Fruit fly (Drosophila melanogaster) whole organism, embryonic: ENCODE measurements around the gene CstF50.

Experiments
- Ada2b ChIP-seq: fragments of 200-800 bp; sonication (Bioruptor generic); IDR thresholded peaks from 2 replicates; pipeline ENCODE4 v1.3.6; 2022; ENCODE audit warnings: missing biosample characterization, missing genetic modification characterization
- Atf3 ChIP-seq: fragments of 200-800 bp; sonication (Bioruptor generic); optimal IDR thresholded peaks from 3 replicates; lab custom pipeline; 2016; ENCODE audit warnings: missing biosample characterization, missing genetic modification characterization
- CG10209 ChIP-seq: fragments of 200-800 bp; sonication (Bioruptor generic); optimal IDR thresholded peaks from 3 replicates; lab custom pipeline; 2017; ENCODE audit warnings: missing biosample characterization, mild to moderate bottlenecking, missing genetic modification characterization, missing genetic modification reagents
- CG10366 ChIP-seq: fragments of 200-800 bp; sonication (Bioruptor generic); IDR thresholded peaks from 2 replicates; pipeline ENCODE4 v1.3.6; 2022; ENCODE audit warnings: missing biosample characterization, missing genetic modification characterization
- CG12219 ChIP-seq: fragments of 200-800 bp; sonication (Bioruptor generic); optimal IDR thresholded peaks from 3 replicates; lab custom pipeline; 2018; ENCODE audit warnings: missing biosample characterization, mild to moderate bottlenecking, missing genetic modification characterization
- CG15269 ChIP-seq: fragments of 200-800 bp; sonication (Bioruptor generic); optimal IDR thresholded peaks from 2 replicates; lab custom pipeline; 2018; ENCODE audit warnings: missing biosample characterization, mild to moderate bottlenecking, missing genetic modification characterization, moderate library complexity
- CG1529 ChIP-seq: fragments of 200-800 bp; sonication (Bioruptor generic); optimal IDR thresholded peaks from 3 replicates; lab custom pipeline; 2018; ENCODE audit warnings: missing biosample characterization, missing genetic modification characterization
- CG1647 ChIP-seq: fragments of 200-800 bp; sonication (Bioruptor generic); optimal IDR thresholded peaks from 3 replicates; lab custom pipeline; 2016; ENCODE audit warnings: missing biosample characterization, missing genetic modification characterization
- CG16863 ChIP-seq: fragments of 200-800 bp; sonication (Bioruptor generic); optimal IDR thresholded peaks from 3 replicates; lab custom pipeline; 2016; ENCODE audit warnings: missing biosample characterization, missing genetic modification characterization
- CG17385 ChIP-seq: fragments of 200-800 bp; sonication (Bioruptor generic); optimal IDR thresholded peaks from 3 replicates; lab custom pipeline; 2018; ENCODE audit warnings: missing biosample characterization, mild to moderate bottlenecking, missing genetic modification characterization
- CG18262 ChIP-seq: fragments of 200-800 bp; optimal IDR thresholded peaks from 3 replicates; lab custom pipeline; 2019; ENCODE audit warnings: missing biosample characterization, mild to moderate bottlenecking, missing genetic modification characterization, moderate library complexity
- CG2116 ChIP-seq: fragments of 200-800 bp; sonication (Bioruptor generic); optimal IDR thresholded peaks from 3 replicates; lab custom pipeline; 2018; ENCODE audit warnings: missing biosample characterization, mild to moderate bottlenecking, missing genetic modification characterization
- CG2129 ChIP-seq: fragments of 200-800 bp; sonication (Bioruptor generic); IDR thresholded peaks from 2 replicates; pipeline ENCODE4 v1.3.6; 2022; ENCODE audit warnings: missing biosample characterization, missing genetic modification characterization; ENCODE audit not compliant: partially characterized antibody
- CG2199 ChIP-seq: fragments of 200-800 bp; sonication (Bioruptor generic); IDR thresholded peaks from 3 replicates; pipeline ENCODE4 v1.3.6; 2022; ENCODE audit warnings: missing biosample characterization, missing genetic modification characterization
- CG30020 ChIP-seq: fragments of 200-800 bp; optimal IDR thresholded peaks from 2 replicates; lab custom pipeline; 2019; ENCODE audit warnings: missing biosample characterization, mild to moderate bottlenecking, missing genetic modification characterization, moderate library complexity
- CG4404 ChIP-seq: fragments of 200-800 bp; sonication (Bioruptor generic); IDR thresholded peaks from 2 replicates; pipeline ENCODE4 v1.3.6; 2022; ENCODE audit warnings: missing biosample characterization, missing genetic modification characterization
- CG4820 ChIP-seq: fragments of 200-800 bp; sonication (Bioruptor generic); optimal IDR thresholded peaks from 3 replicates; lab custom pipeline; 2016; ENCODE audit warnings: missing biosample characterization, missing genetic modification characterization
- CG6791 ChIP-seq: fragments of 200-800 bp; sonication (Bioruptor generic); IDR thresholded peaks from 3 replicates; pipeline ENCODE4 v1.3.6; 2022; ENCODE audit warnings: missing biosample characterization, missing genetic modification characterization; ENCODE audit not compliant: partially characterized antibody
- CG8924 ChIP-seq: fragments of 200-800 bp; optimal IDR thresholded peaks from 3 replicates; lab custom pipeline; 2019; ENCODE audit warnings: missing biosample characterization, mild to moderate bottlenecking, missing genetic modification characterization, moderate library complexity
- Camta ChIP-seq: fragments of 200-800 bp; sonication (Bioruptor generic); optimal IDR thresholded peaks from 2 replicates; lab custom pipeline; 2016; ENCODE audit warnings: missing biosample characterization, missing genetic modification characterization
- Dad ChIP-seq: fragments of 200-800 bp; sonication (Bioruptor generic); optimal IDR thresholded peaks from 3 replicates; lab custom pipeline; 2016; ENCODE audit warnings: missing biosample characterization, missing genetic modification characterization
- E2f1 ChIP-seq: fragments of 200-800 bp; sonication (Bioruptor generic); IDR thresholded peaks from 2 replicates; pipeline ENCODE4 v1.3.6; 2022; ENCODE audit warnings: missing biosample characterization, missing genetic modification characterization
- Ets97D ChIP-seq: fragments of 200-800 bp; sonication (Bioruptor generic); optimal IDR thresholded peaks from 3 replicates; lab custom pipeline; 2016; ENCODE audit warnings: missing biosample characterization, missing genetic modification characterization
- Hr51 ChIP-seq, 2 experiments: fragments of 200-800 bp; sonication (Bioruptor generic); optimal IDR thresholded peaks; 2 replicates in 1 of 2; 3 replicates in 1 of 2; lab custom pipeline; 2016 to 2018; ENCODE audit warnings: missing biosample characterization in 2 of 2, missing genetic modification characterization in 2 of 2, mild to moderate bottlenecking in 1 of 2, moderate library complexity in 1 of 2
- Lhr ChIP-seq: fragments of 200-800 bp; sonication (Bioruptor generic); optimal IDR thresholded peaks from 3 replicates; lab custom pipeline; 2017; ENCODE audit warnings: mild to moderate bottlenecking, missing biosample characterization, missing genetic modification reagents, missing genetic modification characterization
- MESR4 ChIP-seq: fragments of 200-800 bp; sonication (Bioruptor generic); optimal IDR thresholded peaks from 2 replicates; lab custom pipeline; 2018; ENCODE audit warnings: missing biosample characterization, mild to moderate bottlenecking, missing genetic modification characterization, moderate library complexity
- Neu2 ChIP-seq: fragments of 200-800 bp; sonication (Bioruptor generic); optimal IDR thresholded peaks from 3 replicates; lab custom pipeline; 2016; ENCODE audit warnings: missing biosample characterization, missing genetic modification characterization, borderline replicate concordance
- Nf-YA ChIP-seq: fragments of 200-800 bp; sonication (Bioruptor generic); IDR thresholded peaks from 2 replicates; pipeline ENCODE4 v1.3.6; 2022; ENCODE audit warnings: missing biosample characterization, missing genetic modification characterization
- Oli ChIP-seq: fragments of 200-800 bp; sonication (Bioruptor generic); optimal IDR thresholded peaks from 2 replicates; lab custom pipeline; 2018; ENCODE audit warnings: missing biosample characterization, mild to moderate bottlenecking, missing genetic modification characterization, moderate library complexity
- Spps ChIP-seq: fragments of 200-800 bp; sonication (Bioruptor generic); optimal IDR thresholded peaks from 2 replicates; lab custom pipeline; 2018; ENCODE audit warnings: missing biosample characterization, mild to moderate bottlenecking, missing genetic modification characterization
- Xbp1 ChIP-seq: fragments of 200-800 bp; sonication (Bioruptor generic); optimal IDR thresholded peaks from 3 replicates; lab custom pipeline; 2016; ENCODE audit warnings: missing biosample characterization, mild to moderate bottlenecking, missing genetic modification characterization
- caup ChIP-seq: fragments of 200-800 bp; sonication (Bioruptor generic); optimal IDR thresholded peaks from 3 replicates; lab custom pipeline; 2017; ENCODE audit warnings: missing biosample characterization, mild to moderate bottlenecking, missing genetic modification characterization, moderate library complexity; ENCODE audit not compliant: severe bottlenecking
- chif ChIP-seq, 2 experiments: fragments of 200-800 bp; sonication (Bioruptor generic); optimal IDR thresholded peaks; 3 replicates each; lab custom pipeline; 2016; ENCODE audit warnings: missing biosample characterization in 2 of 2, missing genetic modification characterization in 2 of 2
- chn ChIP-seq: fragments of 200-800 bp; sonication (Bioruptor generic); optimal IDR thresholded peaks from 2 replicates; lab custom pipeline; 2016; ENCODE audit warnings: missing biosample characterization, missing genetic modification characterization
- dimm ChIP-seq: fragments of 200-800 bp; sonication (Bioruptor generic); IDR thresholded peaks from 2 replicates; pipeline ENCODE4 v1.3.6; 2022; ENCODE audit warnings: missing biosample characterization, missing genetic modification characterization
- dmrt11E ChIP-seq: fragments of 200-800 bp; sonication (Bioruptor generic); optimal IDR thresholded peaks from 3 replicates; lab custom pipeline; 2018; ENCODE audit warnings: missing biosample characterization, mild to moderate bottlenecking, missing genetic modification characterization, moderate library complexity
- emc ChIP-seq: fragments of 200-800 bp; sonication (Bioruptor generic); optimal IDR thresholded peaks from 2 replicates; lab custom pipeline; 2016; ENCODE audit warnings: missing biosample characterization, missing genetic modification characterization
- gcm2 ChIP-seq: fragments of 200-800 bp; sonication (Bioruptor generic); optimal IDR thresholded peaks from 2 replicates; lab custom pipeline; 2016; ENCODE audit warnings: missing biosample characterization, missing genetic modification characterization
- gsb ChIP-seq: fragments of 200-800 bp; sonication (Bioruptor generic); IDR thresholded peaks from 2 replicates; pipeline ENCODE4 v1.3.6; 2022; ENCODE audit warnings: missing biosample characterization, missing genetic modification characterization
- kah ChIP-seq: fragments of 200-800 bp; sonication (Bioruptor generic); optimal IDR thresholded peaks from 2 replicates; lab custom pipeline; 2018; ENCODE audit warnings: missing biosample characterization, mild to moderate bottlenecking, missing genetic modification characterization
- ken ChIP-seq: fragments of 200-800 bp; sonication (Bioruptor generic); IDR thresholded peaks from 3 replicates; pipeline ENCODE4 v1.3.6; 2022; ENCODE audit warnings: missing biosample characterization, missing genetic modification characterization
- lilli ChIP-seq: fragments of 200-800 bp; sonication (Bioruptor generic); optimal IDR thresholded peaks from 3 replicates; lab custom pipeline; 2016; ENCODE audit warnings: missing biosample characterization, missing genetic modification characterization
- pho ChIP-seq: fragments of 200-800 bp; sonication (Bioruptor generic); optimal IDR thresholded peaks from 2 replicates; lab custom pipeline; 2016; ENCODE audit warnings: missing biosample characterization, missing genetic modification characterization
- psq ChIP-seq: fragments of 200-800 bp; sonication (Bioruptor generic); optimal IDR thresholded peaks from 2 replicates; lab custom pipeline; 2017; ENCODE audit warnings: missing biosample characterization, missing genetic modification characterization
- rib ChIP-seq: fragments of 200-800 bp; sonication (Bioruptor generic); IDR thresholded peaks from 2 replicates; pipeline ENCODE4 v1.3.6; 2022; ENCODE audit warnings: missing biosample characterization, missing genetic modification characterization
- schlank ChIP-seq: fragments of 200-800 bp; sonication (Bioruptor generic); optimal IDR thresholded peaks from 2 replicates; lab custom pipeline; 2018; ENCODE audit warnings: missing biosample characterization, mild to moderate bottlenecking, missing genetic modification characterization
- sens-2 ChIP-seq: fragments of 200-800 bp; sonication (Bioruptor generic); IDR thresholded peaks from 2 replicates; pipeline ENCODE4 v1.3.6; 2022; ENCODE audit warnings: missing biosample characterization, missing genetic modification characterization
- shn ChIP-seq: fragments of 200-800 bp; sonication (Bioruptor generic); optimal IDR thresholded peaks from 3 replicates; lab custom pipeline; 2016; ENCODE audit warnings: missing biosample characterization, missing genetic modification characterization
- sisA ChIP-seq: fragments of 200-800 bp; sonication (Bioruptor generic); IDR thresholded peaks from 2 replicates; pipeline ENCODE4 v1.3.6; 2022; ENCODE audit warnings: missing biosample characterization, missing genetic modification characterization
- stwl ChIP-seq: fragments of 200-800 bp; sonication (Bioruptor generic); optimal IDR thresholded peaks from 3 replicates; lab custom pipeline; 2018; ENCODE audit warnings: missing biosample characterization, mild to moderate bottlenecking, missing genetic modification characterization, moderate library complexity
- unc-4 ChIP-seq: fragments of 200-800 bp; sonication (Bioruptor generic); IDR thresholded peaks from 2 replicates; pipeline ENCODE4 v1.3.6; 2022; ENCODE audit warnings: missing biosample characterization, missing genetic modification characterization; ENCODE audit not compliant: partially characterized antibody
- wor ChIP-seq: fragments of 200-800 bp; sonication (Bioruptor generic); IDR thresholded peaks from 2 replicates; pipeline ENCODE4 v1.3.6; 2022; ENCODE audit warnings: missing biosample characterization, missing genetic modification characterization

Gene CstF50

dm6 chr3R:31709142-31709541, 27.6 kb downstream of the CstF50 start (continued):
- TF ChIP-seq psq (GFP tag; lab: Kevin White, UChicago), result no peak
- peak in 1 of 2 experiments; percentile 25 for TF ChIP-seq Hr51 (GFP tag; optimal IDR thresholded peaks at IDR 0.05; lab: Kevin White, UChicago)
- no peak for TF ChIP-seq dimm (GFP tag; lab: Robert Waterston, UW)
- TF ChIP-seq Atf3 (GFP tag; lab: Kevin White, UChicago), result no peak
- no peak for TF ChIP-seq CG17385 (GFP tag; lab: Kevin White, UChicago)
- no peak for TF ChIP-seq chif (GFP tag; optimal IDR thresholded peaks at IDR 0.05; lab: Kevin White, UChicago)
- no peak for TF ChIP-seq shn (GFP tag; lab: Kevin White, UChicago)
- TF ChIP-seq CG15269 (tag; lab: Kevin White, UChicago), result peak; percentile 16
- no peak for TF ChIP-seq Spps (tag; lab: Kevin White, UChicago)
- TF ChIP-seq rib (GFP tag; lab: Robert Waterston, UW), result no peak
- TF ChIP-seq CG16863 (GFP tag; lab: Kevin White, UChicago), result no peak
- TF ChIP-seq Neu2, result no peak
- TF ChIP-seq Ets97D (GFP tag; lab: Kevin White, UChicago), result no peak
- TF ChIP-seq Lhr (GFP tag; lab: Kevin White, UChicago), result no peak
- TF ChIP-seq kah (GFP tag; lab: Kevin White, UChicago), result no peak
- no peak for TF ChIP-seq unc-4 (GFP tag; lab: Robert Waterston, UW)
- TF ChIP-seq Nf-YA (GFP tag; lab: Robert Waterston, UW), result no peak
- TF ChIP-seq pho, result no peak
- TF ChIP-seq wor, result no peak
- TF ChIP-seq CG4820 (GFP tag; lab: Kevin White, UChicago), result peak; percentile 10
- no peak for TF ChIP-seq Xbp1 (GFP tag; lab: Kevin White, UChicago)
- TF ChIP-seq Camta (GFP tag; lab: Kevin White, UChicago), result no peak
- no peak for TF ChIP-seq CG2129 (GFP tag; lab: Robert Waterston, UW)
- no peak for TF ChIP-seq gcm2 (GFP tag; lab: Kevin White, UChicago)
- peak; percentile 53; the same call in 1 of the 2 replicates for TF ChIP-seq E2f1 (GFP tag; lab: Robert Waterston, UW)
- no peak for TF ChIP-seq lilli (GFP tag; lab: Kevin White, UChicago)
- no peak for TF ChIP-seq CG6791 (GFP tag; lab: Robert Waterston, UW)
- TF ChIP-seq sens-2, result no peak
- no peak for TF ChIP-seq CG30020 (tag; lab: Kevin White, UChicago)
- no peak for TF ChIP-seq emc (GFP tag; lab: Kevin White, UChicago)
- TF ChIP-seq CG2199 (GFP tag; lab: Robert Waterston, UW), result no peak
- TF ChIP-seq Oli (tag; lab: Kevin White, UChicago), result peak; percentile 33
- TF ChIP-seq sisA, result peak; percentile 51; the same call in 1 of the 2 replicates
- TF ChIP-seq CG1647, result no peak
- no peak for TF ChIP-seq MESR4
- TF ChIP-seq chn, result no peak
- TF ChIP-seq gsb (GFP tag; lab: Robert Waterston, UW), result no peak
- TF ChIP-seq CG10209 (GFP tag; lab: Kevin White, UChicago), result no peak
- TF ChIP-seq Dad (GFP tag; lab: Kevin White, UChicago), result no peak
- TF ChIP-seq CG4404 (GFP tag; lab: Robert Waterston, UW), result no peak
- TF ChIP-seq CG8924 (tag; lab: Kevin White, UChicago), result no peak
- TF ChIP-seq Ada2b (GFP tag; lab: Robert Waterston, UW), result peak; percentile 59
- peak; percentile 54 for TF ChIP-seq CG10366 (GFP tag; lab: Robert Waterston, UW)
- no peak for TF ChIP-seq CG1529 (GFP tag; lab: Kevin White, UChicago)
- no peak for TF ChIP-seq stwl (tag; lab: Kevin White, UChicago)
- TF ChIP-seq dmrt11E (tag; lab: Kevin White, UChicago), result no peak
- no peak for TF ChIP-seq CG18262
- no peak for TF ChIP-seq ken (GFP tag; lab: Robert Waterston, UW)
- TF ChIP-seq CG2116 (GFP tag; lab: Kevin White, UChicago), result no peak
- peak; percentile 13 for TF ChIP-seq caup
- no peak for TF ChIP-seq CG12219 (GFP tag; lab: Kevin White, UChicago)
- no peak for TF ChIP-seq schlank (tag; lab: Kevin White, UChicago)
